Worm (Caenorhabditis elegans) whole organism, L4 larva: ENCODE data around the gene fos-1.

Experiments
- F44E2.7 ChIP-seq: fragments of 200-800 bp; sonication (Bioruptor generic); IDR thresholded peaks from 2 replicates; pipeline ENCODE4 v2.1.2; 2022; ENCODE audit warnings: missing genetic modification characterization, missing compliant biosample characterization
- T26A8.4 ChIP-seq: fragments of 200-800 bp; sonication (Bioruptor generic); IDR thresholded peaks from 2 replicates; pipeline ENCODE4 v1.3.6; 2022; ENCODE audit warnings: missing genetic modification characterization, missing compliant biosample characterization
- ZK337.2 ChIP-seq: fragments of 200-800 bp; sonication (Bioruptor generic); IDR thresholded peaks from 2 replicates; pipeline ENCODE4 v1.3.6; 2022; ENCODE audit warnings: missing genetic modification reagents, missing genetic modification characterization, missing compliant biosample characterization
- aha-1 ChIP-seq: fragments of 150-350 bp; peaks from one replicate; lab custom pipeline; 2014; ENCODE audit warnings: missing biosample characterization, missing genetic modification characterization
- arid-1 ChIP-seq: fragments of 200-800 bp; sonication (Bioruptor generic); conservative IDR thresholded peaks from 2 replicates; pipeline ENCODE4 v1.3.6; 2022; ENCODE audit warnings: missing genetic modification reagents, missing genetic modification characterization, missing compliant biosample characterization
- ceh-62 ChIP-seq: sonication (generic microtip); optimal IDR thresholded peaks from 2 replicates; lab custom pipeline; 2017; ENCODE audit warnings: missing biosample characterization, missing genetic modification characterization
- cey-2 ChIP-seq: sonication (generic microtip); optimal IDR thresholded peaks from 3 replicates; lab custom pipeline; 2017; ENCODE audit warnings: missing genetic modification characterization, mild to moderate bottlenecking, missing compliant biosample characterization, antibody characterized with exemption, borderline replicate concordance; ENCODE audit not compliant: insufficient read depth
- ctbp-1 ChIP-seq: fragments of 200-800 bp; sonication (Bioruptor generic); IDR thresholded peaks from 2 replicates; pipeline ENCODE4 v1.3.6; 2022; ENCODE audit warnings: missing genetic modification reagents, missing genetic modification characterization, missing compliant biosample characterization
- dmd-9 ChIP-seq: fragments of 200-800 bp; sonication (Bioruptor generic); IDR thresholded peaks from 2 replicates; pipeline ENCODE4 v1.3.6; 2022; ENCODE audit warnings: missing genetic modification reagents, missing genetic modification characterization, missing compliant biosample characterization
- egl-27 ChIP-seq: sonication (generic microtip); optimal IDR thresholded peaks from 3 replicates; lab custom pipeline; 2017; ENCODE audit warnings: missing biosample characterization, missing genetic modification reagents, missing genetic modification characterization
- egl-43 ChIP-seq: fragments of 200-800 bp; sonication (Bioruptor generic); IDR thresholded peaks from 2 replicates; pipeline ENCODE4 v1.3.6; 2022; ENCODE audit warnings: missing genetic modification reagents, missing genetic modification characterization, missing compliant biosample characterization
- gei-8 ChIP-seq: fragments of 200-800 bp; sonication (Bioruptor generic); optimal IDR thresholded peaks from 2 replicates; lab custom pipeline; 2018; ENCODE audit warnings: mild to moderate bottlenecking, missing genetic modification characterization, missing compliant biosample characterization
- lsy-2 ChIP-seq, 2 experiments: fragments of 150-350 bp in 1 of 2; sonication (generic microtip) in 1 of 2; optimal IDR thresholded peaks; 2 replicates each; lab custom pipeline; 2014 to 2017; ENCODE audit warnings: missing biosample characterization in 2 of 2, missing genetic modification characterization in 2 of 2
- madf-5 ChIP-seq, 2 experiments: fragments of 200-800 bp; sonication (Bioruptor generic); IDR thresholded peaks; 2 replicates each; pipeline ENCODE4 v1.3.6; 2022; ENCODE audit warnings: missing compliant biosample characterization in 2 of 2, missing genetic modification characterization in 2 of 2
- mes-2 ChIP-seq: sonication (generic microtip); optimal IDR thresholded peaks from 2 replicates; lab custom pipeline; 2016; ENCODE audit warnings: missing genotype, mild to moderate bottlenecking, missing genetic modification characterization, missing compliant biosample characterization; ENCODE audit not compliant: poor library complexity, severe bottlenecking
- nhr-10 ChIP-seq: fragments of 150-350 bp; optimal IDR thresholded peaks from 2 replicates; lab custom pipeline; 2014; ENCODE audit warnings: missing biosample characterization, missing genetic modification characterization
- nhr-102 ChIP-seq: sonication (generic microtip); optimal IDR thresholded peaks from 2 replicates; lab custom pipeline; 2016; ENCODE audit warnings: mild to moderate bottlenecking, missing genetic modification characterization, moderate library complexity, missing compliant biosample characterization
- nhr-111 ChIP-seq: fragments of 200-800 bp; sonication (Bioruptor generic); optimal IDR thresholded peaks from 2 replicates; lab custom pipeline; 2018; ENCODE audit warnings: mild to moderate bottlenecking, missing genetic modification characterization, missing compliant biosample characterization
- nhr-25 ChIP-seq: sonication (generic microtip); optimal IDR thresholded peaks from 2 replicates; lab custom pipeline; 2017; ENCODE audit warnings: missing genetic modification characterization, mild to moderate bottlenecking, missing compliant biosample characterization, antibody characterized with exemption, moderate library complexity, borderline replicate concordance; ENCODE audit not compliant: insufficient read depth
- nhr-42 ChIP-seq: fragments of 200-800 bp; sonication (Bioruptor generic); IDR thresholded peaks from 2 replicates; pipeline ENCODE4 v1.3.6; 2022; ENCODE audit warnings: missing genetic modification characterization, missing compliant biosample characterization
- nhr-48 ChIP-seq: sonication (generic microtip); optimal IDR thresholded peaks from 2 replicates; lab custom pipeline; 2016; ENCODE audit warnings: mild to moderate bottlenecking, missing genetic modification characterization, missing compliant biosample characterization
- nhr-6 ChIP-seq: fragments of 150-350 bp; optimal IDR thresholded peaks from 2 replicates; lab custom pipeline; 2014; ENCODE audit warnings: missing biosample characterization, missing genetic modification characterization
- nhr-77 ChIP-seq: fragments of 150-350 bp; optimal IDR thresholded peaks from 2 replicates; lab custom pipeline; 2014; ENCODE audit warnings: missing biosample characterization, missing genetic modification characterization
- pqm-1 ChIP-seq: sonication (generic microtip); optimal IDR thresholded peaks from 2 replicates; lab custom pipeline; 2017; ENCODE audit warnings: missing biosample characterization, missing genetic modification characterization
- set-16 ChIP-seq: fragments of 200-800 bp; sonication (Bioruptor generic); IDR thresholded peaks from 2 replicates; pipeline ENCODE4 v1.3.6; 2022; ENCODE audit warnings: missing genetic modification reagents, missing genetic modification characterization, missing compliant biosample characterization
- snpc-4 ChIP-seq: fragments of 150-350 bp; optimal IDR thresholded peaks from 2 replicates; lab custom pipeline; 2014; ENCODE audit warnings: missing biosample characterization, missing genetic modification characterization
- spr-3 ChIP-seq: fragments of 200-800 bp; sonication (Bioruptor generic); optimal IDR thresholded peaks from 2 replicates; lab custom pipeline; 2018; ENCODE audit warnings: mild to moderate bottlenecking, missing genetic modification characterization, missing compliant biosample characterization
- unc-39 ChIP-seq: sonication (generic microtip); optimal IDR thresholded peaks from 2 replicates; lab custom pipeline; 2017; ENCODE audit warnings: missing biosample characterization, missing genetic modification characterization
- unc-62 ChIP-seq, 3 experiments: fragments of 150-350 bp in 1 of 3; sonication (generic microtip); optimal IDR thresholded peaks in 2 of 3; peaks in 1 of 3; 1 replicate in 1 of 3; 2 replicates in 2 of 3; lab custom pipeline; 2014 to 2017; ENCODE audit warnings: missing biosample characterization in 3 of 3, missing genetic modification characterization in 3 of 3, missing genetic modification reagents in 3 of 3, missing genotype in 1 of 3
- vab-7 ChIP-seq: fragments of 200-800 bp; sonication (Bioruptor generic); IDR thresholded peaks from 2 replicates; pipeline ENCODE4 v1.3.6; 2022; ENCODE audit warnings: missing genetic modification reagents, missing genetic modification characterization, missing compliant biosample characterization
- ztf-11 ChIP-seq: fragments of 150-350 bp; optimal IDR thresholded peaks from 2 replicates; lab custom pipeline; 2014; ENCODE audit warnings: missing biosample characterization, missing genetic modification characterization

fos-1 gene

DNA sequence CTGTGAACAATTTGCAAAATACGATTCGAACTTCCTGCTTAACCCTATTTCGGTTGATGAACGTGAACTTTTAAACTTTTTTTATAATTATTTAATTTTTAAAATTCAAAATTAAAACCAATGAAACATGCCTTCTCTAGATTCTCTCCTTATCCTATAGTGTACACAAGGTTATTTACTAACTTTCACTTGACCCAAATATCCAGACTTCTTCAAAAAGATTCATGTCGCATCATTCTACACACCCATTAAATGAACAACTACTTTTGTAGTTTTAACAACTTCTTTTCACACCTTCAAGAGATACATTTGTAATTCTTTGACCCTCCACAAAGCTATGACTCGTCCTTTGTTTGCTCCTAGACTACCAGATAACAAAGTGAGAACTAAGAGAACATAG, 20.7 kb upstream of the fos-1 start:
- TF ChIP-seq arid-1 (GFP tag; lab: Robert Waterston, UW) (no peak), ctbp-1 (GFP tag; lab: Robert Waterston, UW) (no peak), aha-1 (tag; lab: Kevin White, UChicago) (peak; percentile 34), egl-27 (tag; lab: Kevin White, UChicago) (no peak), nhr-77 (no peak), ztf-11 (tag; lab: Kevin White, UChicago) (no peak), spr-3 (no peak)

DNA sequence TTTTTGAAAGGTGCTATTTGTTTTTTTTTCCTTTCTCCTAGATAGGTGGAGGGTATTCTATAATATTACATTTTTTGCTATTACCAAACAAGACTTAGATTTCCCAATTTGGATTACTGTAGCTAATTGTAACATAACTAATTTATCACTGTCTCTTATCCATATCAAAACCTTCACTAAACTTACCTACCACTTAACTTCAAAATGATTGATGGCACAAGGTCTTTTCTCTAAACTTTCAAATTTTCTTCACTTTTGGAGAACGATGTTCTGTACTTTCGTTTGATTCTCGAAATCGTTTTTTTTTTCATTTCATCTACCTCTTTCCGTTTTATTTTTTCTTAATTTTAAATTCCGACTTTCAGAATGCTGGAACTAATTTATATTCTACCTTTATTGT, 20.0 kb upstream of the fos-1 start, which contains the start of gene dhs-16:
TSS of gene dhs-16 (plus strand) at position 366 of the 400 bp plus-strand sequence.
- peak; percentile 94 for TF ChIP-seq aha-1 (tag; lab: Kevin White, UChicago)
- no peak for TF ChIP-seq pqm-1 (tag; lab: Kevin White, UChicago)
- TF ChIP-seq nhr-42 = no peak
- TF ChIP-seq unc-62 (GFP tag; optimal IDR thresholded peaks at IDR 0.05 in 1 of 2; lab: Kevin White, UChicago) = peak in 1 of 2 experiments; percentile 41
- no peak for TF ChIP-seq unc-62 (tag; optimal IDR thresholded peaks at IDR 0.05; lab: Kevin White, UChicago)
- no peak for TF ChIP-seq F44E2.7 (GFP tag; lab: Robert Waterston, UW)

DNA sequence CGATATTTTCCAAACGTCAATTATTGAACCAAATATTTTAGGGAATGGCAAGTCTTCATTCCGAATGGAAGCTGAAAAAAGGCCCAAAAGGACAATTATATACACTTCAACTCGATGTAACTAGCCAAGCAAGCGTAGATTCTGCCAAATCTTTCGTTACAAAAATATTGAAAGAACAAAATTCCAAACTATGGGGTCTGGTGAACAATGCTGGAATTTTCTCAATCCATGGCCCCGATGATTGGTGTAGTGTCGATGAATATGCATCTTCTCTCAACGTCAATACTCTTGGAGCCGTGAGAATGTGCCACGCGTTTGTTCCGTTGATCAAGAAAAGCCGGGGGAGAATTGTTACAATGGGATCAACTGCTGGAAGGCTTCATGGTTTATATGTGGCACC, 19.2 kb upstream of the fos-1 start:
- TF ChIP-seq cey-2 (no peak), ceh-62 (tag; lab: Kevin White, UChicago) (no peak), unc-39 (tag; lab: Kevin White, UChicago) (no peak), set-16 (GFP tag; lab: Robert Waterston, UW) (no peak), gei-8 (GFP tag; lab: Kevin White, UChicago) (no peak), dmd-9 (no peak), mes-2 (tag; lab: Kevin White, UChicago) (no peak), egl-43 (GFP tag; lab: Robert Waterston, UW) (no peak), aha-1 (tag; lab: Kevin White, UChicago) (peak; percentile 83), lsy-2 (tag; optimal IDR thresholded peaks at IDR 0.05; lab: Kevin White, UChicago) (no peak), vab-7 (no peak), nhr-102 (tag; lab: Kevin White, UChicago) (no peak), madf-5 (GFP tag; IDR thresholded peaks at IDR 0.05; lab: Robert Waterston, UW) (no peak), nhr-6 (tag; lab: Kevin White, UChicago) (no peak), unc-62 (GFP tag; optimal IDR thresholded peaks at IDR 0.05 in 1 of 2; lab: Kevin White, UChicago) (peak in 1 of 2 experiments; percentile 56), unc-62 (tag; optimal IDR thresholded peaks at IDR 0.05; lab: Kevin White, UChicago) (no peak), T26A8.4 (GFP tag; lab: Robert Waterston, UW) (no peak), snpc-4 (tag; lab: Kevin White, UChicago) (no peak), nhr-111 (GFP tag; lab: Kevin White, UChicago) (no peak)

DNA sequence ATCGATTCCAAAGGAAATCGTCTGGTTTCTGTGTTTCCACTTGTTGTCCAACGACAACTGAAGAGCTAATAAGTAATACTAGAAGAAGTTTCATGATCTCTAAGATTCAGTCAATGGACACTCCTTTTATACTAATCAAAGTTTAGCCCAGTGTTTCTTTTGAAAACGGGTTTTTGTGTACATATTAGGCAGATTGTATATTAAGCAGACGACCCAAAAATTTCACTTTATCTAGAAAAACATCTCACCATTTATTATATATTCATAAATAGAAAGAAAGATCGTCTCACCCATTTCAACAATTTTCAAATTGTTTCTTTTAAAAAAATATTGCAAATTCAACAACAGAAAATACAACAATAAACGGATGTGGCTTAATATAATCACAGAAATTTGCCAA, 16.6 kb upstream of the fos-1 start, which contains the start of gene C10F3.7:
TSS of gene C10F3.7 (minus strand) at position 101 of the 400 bp plus-strand sequence.
- TF ChIP-seq nhr-25 (tag; lab: Kevin White, UChicago) (no peak), ZK337.2 (GFP tag; lab: Robert Waterston, UW) (no peak), nhr-10 (no peak), nhr-48 (tag; lab: Kevin White, UChicago) (no peak)

DNA sequence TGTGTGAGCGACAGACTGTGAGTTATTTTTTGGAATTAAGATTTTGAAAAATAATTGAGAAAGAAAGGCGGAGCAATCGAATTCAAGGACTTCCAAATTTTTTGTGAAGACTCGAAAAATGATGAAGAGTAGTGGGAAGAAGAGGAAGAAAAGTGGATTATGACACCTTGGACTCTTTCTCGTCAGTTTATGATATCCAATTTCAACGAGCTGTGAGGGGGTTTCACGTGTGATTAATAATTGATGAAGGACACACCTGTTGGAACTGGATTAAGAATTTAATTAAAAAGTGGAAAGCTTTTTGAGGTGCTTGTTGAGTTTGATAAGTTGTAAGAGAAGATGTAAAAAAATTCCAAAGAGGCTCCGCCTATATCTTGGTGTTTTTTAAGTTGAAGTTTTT, 13.0 kb upstream of the fos-1 start, which contains the start of gene fut-8:
TSS of gene fut-8 (minus strand) at position 101 of the 400 bp plus-strand sequence.
- TF ChIP-seq unc-62 (GFP tag; optimal IDR thresholded peaks at IDR 0.05 in 1 of 2; lab: Kevin White, UChicago) (peak in 1 of 2 experiments; percentile 1), unc-62 (tag; optimal IDR thresholded peaks at IDR 0.05; lab: Kevin White, UChicago) (no peak), T26A8.4 (GFP tag; lab: Robert Waterston, UW) (no peak)
